Fruit fly (Drosophila melanogaster) whole organism: ENCODE measurements around the gene CG12994.

Source experiments
- CG8478 ChIP-seq: fragments of >200 bp; optimal IDR thresholded peaks from 2 replicates; lab custom pipeline; 2018; ENCODE audit warnings: inconsistent platforms
- Dll ChIP-seq: fragments of >200 bp; optimal IDR thresholded peaks from 2 replicates; lab custom pipeline; 2017
- EcR ChIP-seq, 2 experiments: fragments of >200 bp; optimal IDR thresholded peaks; 2 replicates each; lab custom pipeline; 2017; ENCODE audit warnings: missing biosample characterization in 2 of 2, missing genetic modification characterization in 2 of 2, missing genetic modification reagents in 2 of 2
- pan ChIP-seq: fragments of >200 bp; optimal IDR thresholded peaks from 2 replicates; lab custom pipeline; 2017
- psq ChIP-seq: fragments of >200 bp; optimal IDR thresholded peaks from 2 replicates; lab custom pipeline; 2017
- usp ChIP-seq: fragments of >200 bp; optimal IDR thresholded peaks from 2 replicates; lab custom pipeline; 2017; ENCODE audit warnings: missing biosample characterization, missing genetic modification characterization, mixed read lengths

The CG12994 gene

DNA sequence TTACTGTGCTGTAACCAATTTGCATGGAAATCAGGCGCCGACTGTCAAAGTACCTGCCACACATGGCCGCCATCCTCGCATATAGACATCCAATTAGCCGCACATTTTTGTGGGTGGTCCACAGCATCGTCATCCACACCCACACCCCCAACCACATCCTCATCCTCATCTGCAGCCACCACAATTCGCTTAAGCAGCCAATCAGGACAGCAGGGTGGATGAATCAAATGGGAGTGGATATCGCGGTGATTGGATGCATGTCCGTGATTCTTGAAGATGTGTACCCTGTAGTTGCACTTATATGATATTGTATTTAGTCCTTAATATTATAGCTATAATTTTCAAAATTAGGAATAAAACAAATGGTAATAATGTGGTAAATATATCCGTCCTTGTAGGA, 38.9 kb downstream of the CG12994 start:
- TF ChIP-seq usp (GFP tag; lab: Kevin White, UChicago) (no peak), Dll (lab: Kevin White, UChicago) (no peak)

dm6 chrX:17398215-17398614, 45.6 kb downstream of the CG12994 start:
- TF ChIP-seq pan (lab: Kevin White, UChicago) = no peak
- no peak for TF ChIP-seq psq
- TF ChIP-seq EcR (GFP tag; optimal IDR thresholded peaks at IDR 0.05; lab: Kevin White, UChicago) = no peak
- no peak for TF ChIP-seq CG8478 (lab: Kevin White, UChicago)
- TF ChIP-seq Dll (lab: Kevin White, UChicago) = no peak
- no peak for TF ChIP-seq usp (GFP tag; lab: Kevin White, UChicago)

DNA sequence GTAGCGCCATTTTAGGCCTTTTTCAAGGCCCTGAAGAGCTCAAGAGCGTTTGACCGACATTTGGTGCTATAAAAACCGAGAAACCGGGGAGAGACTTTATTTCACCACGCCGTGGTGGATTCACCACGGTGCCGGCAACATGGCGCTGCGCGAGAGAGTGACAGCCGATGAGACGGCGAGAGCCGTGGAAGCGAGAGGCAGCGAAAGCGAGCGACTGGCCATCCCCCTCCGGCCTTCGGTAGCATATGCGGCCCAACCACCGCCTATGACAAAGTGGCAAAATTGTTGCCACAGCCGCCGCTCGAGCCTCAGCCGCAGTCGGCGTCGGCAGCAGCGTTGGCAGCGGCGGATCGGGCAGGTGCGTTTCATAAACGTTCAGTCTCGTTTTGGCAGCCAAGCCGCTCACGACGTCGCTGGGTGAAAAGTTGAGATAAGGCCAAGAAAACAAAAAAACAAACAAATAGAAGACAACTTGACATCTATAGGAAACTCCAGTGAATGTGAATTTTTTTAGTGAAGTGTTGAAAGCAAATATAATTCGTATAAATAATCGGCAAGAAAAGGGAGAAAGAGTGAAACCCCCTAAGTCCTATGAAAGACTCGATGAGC, 46.6 kb downstream of the CG12994 start, which contains the start of gene B-H1:
Gene B-H1 (plus strand): TSS at position 376 of the 609 bp plus-strand sequence.
- TF ChIP-seq CG8478 (lab: Kevin White, UChicago) (peak; percentile 21), EcR (GFP tag; optimal IDR thresholded peaks at IDR 0.05; lab: Kevin White, UChicago) (no peak), psq (no peak), pan (lab: Kevin White, UChicago) (no peak), Dll (lab: Kevin White, UChicago) (peak; percentile 4), usp (GFP tag; lab: Kevin White, UChicago) (no peak)

DNA sequence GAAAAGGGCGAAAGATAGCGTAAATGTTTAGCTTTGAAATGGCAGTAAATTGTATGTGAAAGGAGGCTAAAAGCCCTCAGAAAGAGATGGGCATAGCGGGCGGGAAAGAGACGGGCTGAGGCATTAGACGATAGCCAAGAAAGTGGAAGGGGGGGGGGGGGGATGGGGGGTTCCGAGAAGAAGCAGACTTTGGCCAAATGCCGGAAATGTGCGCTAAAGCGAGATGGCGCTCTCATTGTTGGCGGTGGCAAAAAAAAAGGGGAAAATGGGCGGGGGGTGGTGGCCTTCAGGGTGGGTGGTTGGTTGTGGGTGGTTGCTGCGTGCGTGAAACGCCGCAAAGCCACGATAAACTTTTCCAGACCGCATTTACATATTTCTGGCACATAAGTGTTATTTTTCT, 60.8 kb downstream of the CG12994 start:
- TF ChIP-seq Dll (lab: Kevin White, UChicago) (no peak), EcR (GFP tag; optimal IDR thresholded peaks at IDR 0.05; lab: Kevin White, UChicago) (no peak), CG8478 (lab: Kevin White, UChicago) (no peak), psq (no peak), pan (lab: Kevin White, UChicago) (no peak), usp (GFP tag; lab: Kevin White, UChicago) (no peak)

dm6 chrX:17379430-17379829, 64.4 kb downstream of the CG12994 start:
- no peak for TF ChIP-seq Dll (lab: Kevin White, UChicago)
